Worm (Caenorhabditis elegans) whole organism, late embryonic: ENCODE results near the gene ZK688.12.

Experiments used
- dve-1 ChIP-seq: sonication (generic microtip); optimal IDR thresholded peaks from 2 replicates; lab custom pipeline; 2017; ENCODE audit warnings: antibody characterized with exemption, mild to moderate bottlenecking, missing genetic modification characterization, missing compliant biosample characterization
- fax-1 ChIP-seq: sonication (generic microtip); optimal IDR thresholded peaks from 2 replicates; lab custom pipeline; 2016; ENCODE audit warnings: missing genotype, missing genetic modification characterization, missing compliant biosample characterization
- fkh-10 ChIP-seq: fragments of 150-350 bp; optimal IDR thresholded peaks from 2 replicates; lab custom pipeline; 2014; ENCODE audit warnings: missing biosample characterization, missing genetic modification reagents, missing genetic modification characterization
- nhr-11 ChIP-seq: fragments of 150-350 bp; optimal IDR thresholded peaks from 2 replicates; lab custom pipeline; 2014; ENCODE audit warnings: missing biosample characterization, missing genetic modification characterization
- pat-9 ChIP-seq: fragments of 200-800 bp; sonication (Bioruptor generic); optimal IDR thresholded peaks from 2 replicates; lab custom pipeline; 2018; ENCODE audit warnings: mild to moderate bottlenecking, missing genetic modification characterization, moderate library complexity, missing compliant biosample characterization
- pqm-1 ChIP-seq: sonication (generic microtip); optimal IDR thresholded peaks from 2 replicates; lab custom pipeline; 2016; ENCODE audit warnings: missing genetic modification characterization, missing compliant biosample characterization
- unc-86 ChIP-seq: sonication (generic microtip); optimal IDR thresholded peaks from 2 replicates; lab custom pipeline; 2016; ENCODE audit warnings: missing genetic modification characterization, missing compliant biosample characterization

DNA sequence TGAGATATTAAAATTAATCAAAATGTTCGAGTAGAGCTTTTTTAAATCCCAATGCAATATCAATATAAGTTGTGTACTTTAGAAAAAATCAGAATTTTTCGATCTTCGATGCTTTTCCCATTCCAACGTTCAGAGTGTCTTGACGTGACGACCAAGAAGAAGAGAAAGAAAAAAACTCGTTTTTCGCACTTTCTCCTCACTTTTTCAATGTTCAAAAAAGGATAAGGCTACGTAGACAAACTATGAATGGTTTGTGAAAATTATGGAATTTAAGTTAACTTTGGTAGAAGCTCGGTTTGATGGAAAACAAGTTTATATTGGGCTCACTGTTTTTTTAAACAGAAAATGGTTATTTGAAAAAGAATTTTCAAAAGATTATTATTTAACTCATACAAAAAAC lies 34.3 kb upstream of the ZK688.12 start:
- TF ChIP-seq fkh-10 (GFP tag; lab: Kevin White, UChicago) (no peak), pqm-1 (tag; lab: Kevin White, UChicago) (no peak), fax-1 (tag; lab: Kevin White, UChicago) (no peak), dve-1 (tag; lab: Kevin White, UChicago) (no peak), nhr-11 (tag; lab: Kevin White, UChicago) (no peak), pat-9 (tag; lab: Kevin White, UChicago) (no peak), unc-86 (tag; lab: Kevin White, UChicago) (no peak)
